Worm (Caenorhabditis elegans) whole organism, L1 larva: Measurements from ENCODE around the gene C16A3.2.

Experiments used
- C16A3.4 ChIP-seq: fragments of 150-350 bp; optimal IDR thresholded peaks from 2 replicates; lab custom pipeline; 2014; ENCODE audit warnings: missing biosample characterization, missing genetic modification characterization
- C34B4.2 ChIP-seq: sonication (generic microtip); optimal IDR thresholded peaks from 2 replicates; lab custom pipeline; 2017; ENCODE audit warnings: mild to moderate bottlenecking, missing genetic modification characterization, missing compliant biosample characterization
- F16B12.6 ChIP-seq: fragments of 150-350 bp; optimal IDR thresholded peaks from 2 replicates; lab custom pipeline; 2014; ENCODE audit warnings: missing biosample characterization, missing genetic modification characterization
- Y116A8C.19 ChIP-seq: sonication (generic microtip); optimal IDR thresholded peaks from 2 replicates; lab custom pipeline; 2016; ENCODE audit warnings: missing compliant biosample characterization, missing genetic modification characterization, borderline replicate concordance
- aha-1 ChIP-seq: fragments of 150-350 bp; optimal IDR thresholded peaks from 2 replicates; lab custom pipeline; 2014; ENCODE audit warnings: missing biosample characterization, missing genetic modification characterization
- aly-2 ChIP-seq: fragments of 150-350 bp; optimal IDR thresholded peaks from 2 replicates; lab custom pipeline; 2014; ENCODE audit warnings: missing biosample characterization, missing genetic modification characterization
- blmp-1 ChIP-seq: fragments of 150-350 bp; optimal IDR thresholded peaks from 2 replicates; lab custom pipeline; 2014; ENCODE audit warnings: missing biosample characterization, missing genetic modification characterization
- ceh-82 ChIP-seq, 3 experiments: fragments of 150-350 bp in 1 of 3; sonication (generic microtip) in 2 of 3; optimal IDR thresholded peaks; 2 replicates each; lab custom pipeline; 2014 to 2017; ENCODE audit warnings: missing biosample characterization in 3 of 3, missing genetic modification characterization in 3 of 3
- ceh-88 ChIP-seq: fragments of 200-800 bp; sonication (Bioruptor generic); IDR thresholded peaks from 2 replicates; pipeline ENCODE4 v1.3.6; 2022; ENCODE audit warnings: missing genetic modification characterization, missing compliant biosample characterization
- efl-1 ChIP-seq, 4 experiments: fragments of 150-350 bp; optimal IDR thresholded peaks in 3 of 4; peaks in 1 of 4; 1 replicate in 1 of 4; 2 replicates in 3 of 4; lab custom pipeline; 2014; ENCODE audit warnings: missing biosample characterization in 2 of 4, missing genetic modification characterization in 2 of 4, missing genetic modification reagents in 2 of 4
- egl-13 ChIP-seq: sonication (generic microtip); optimal IDR thresholded peaks from 2 replicates; lab custom pipeline; 2016; ENCODE audit warnings: missing genotype, missing genetic modification reagents, missing genetic modification characterization, missing compliant biosample characterization
- egl-27 ChIP-seq, 2 experiments: fragments of 150-350 bp in 1 of 2; sonication (generic microtip); optimal IDR thresholded peaks; 3 replicates each; lab custom pipeline; 2017 to 2018; ENCODE audit warnings: missing biosample characterization in 2 of 2, missing genetic modification characterization in 2 of 2, missing genetic modification reagents in 2 of 2
- elt-3 ChIP-seq, 6 experiments: fragments of 150-350 bp in 1 of 6; sonication (generic microtip); optimal IDR thresholded peaks; 2 replicates each; lab custom pipeline; 2017 to 2018; ENCODE audit warnings: missing biosample characterization in 6 of 6, missing genetic modification characterization in 6 of 6, inconsistent platforms in 1 of 6
- ets-5 ChIP-seq: fragments of 200-800 bp; sonication (Bioruptor generic); IDR thresholded peaks from 2 replicates; pipeline ENCODE4 v1.3.6; 2022; ENCODE audit warnings: missing genetic modification characterization, missing compliant biosample characterization
- fkh-10 ChIP-seq: sonication (generic microtip); optimal IDR thresholded peaks from 2 replicates; lab custom pipeline; 2017; ENCODE audit warnings: missing biosample characterization, missing genetic modification reagents, missing genetic modification characterization
- fkh-4 ChIP-seq: sonication (generic microtip); optimal IDR thresholded peaks from 2 replicates; lab custom pipeline; 2016; ENCODE audit warnings: missing compliant biosample characterization, missing genetic modification characterization, borderline replicate concordance
- grh-1 ChIP-seq: fragments of 200-800 bp; sonication (Bioruptor generic); IDR thresholded peaks from 2 replicates; pipeline ENCODE4 v1.3.6; 2022; ENCODE audit warnings: missing genetic modification reagents, missing genetic modification characterization, missing compliant biosample characterization
- hlh-17 ChIP-seq: fragments of 200-800 bp; sonication (Bioruptor generic); optimal IDR thresholded peaks from 2 replicates; lab custom pipeline; 2018; ENCODE audit warnings: missing genetic modification characterization, mild to moderate bottlenecking, missing compliant biosample characterization, moderate library complexity, borderline replicate concordance
- isw-1 ChIP-seq: fragments of 200-800 bp; sonication (Bioruptor generic); IDR thresholded peaks from 2 replicates; pipeline ENCODE4 v1.3.6; 2022; ENCODE audit warnings: missing genetic modification characterization, missing compliant biosample characterization
- lin-13 ChIP-seq: fragments of 150-350 bp; optimal IDR thresholded peaks from 2 replicates; lab custom pipeline; 2014; ENCODE audit warnings: missing biosample characterization, missing genetic modification reagents, missing genetic modification characterization
- lin-14 ChIP-seq: fragments of 200-800 bp; sonication (Bioruptor generic); optimal IDR thresholded peaks from 2 replicates; lab custom pipeline; 2018; ENCODE audit warnings: mild to moderate bottlenecking, missing genetic modification characterization, moderate library complexity, missing compliant biosample characterization
- lin-15B ChIP-seq: fragments of 150-350 bp; sonication (generic microtip); optimal IDR thresholded peaks from 3 replicates; lab custom pipeline; 2014; ENCODE audit warnings: missing biosample characterization, missing genetic modification characterization
- lin-39 ChIP-seq: fragments of 150-350 bp; optimal IDR thresholded peaks from 2 replicates; lab custom pipeline; 2014; ENCODE audit warnings: missing biosample characterization, missing genetic modification reagents, missing genetic modification characterization
- lsy-2 ChIP-seq, 2 experiments: fragments of 150-350 bp; optimal IDR thresholded peaks; 2 replicates each; lab custom pipeline; 2014; ENCODE audit warnings: missing biosample characterization in 2 of 2, missing genetic modification characterization in 2 of 2
- mdl-1 ChIP-seq, 2 experiments: fragments of 150-350 bp; optimal IDR thresholded peaks; 2 replicates each; lab custom pipeline; 2014 to 2017; ENCODE audit warnings: missing biosample characterization in 2 of 2, missing genetic modification characterization in 2 of 2, inconsistent platforms in 1 of 2
- nhr-11 ChIP-seq: fragments of 150-350 bp; optimal IDR thresholded peaks from 2 replicates; lab custom pipeline; 2014; ENCODE audit warnings: missing biosample characterization, missing genetic modification characterization
- nhr-19 ChIP-seq: fragments of 200-800 bp; sonication (Bioruptor generic); conservative IDR thresholded peaks from 2 replicates; pipeline ENCODE4 v1.3.6; 2022; ENCODE audit warnings: missing genetic modification characterization, missing compliant biosample characterization
- nhr-47 ChIP-seq: sonication (generic microtip); optimal IDR thresholded peaks from 2 replicates; lab custom pipeline; 2016; ENCODE audit warnings: mild to moderate bottlenecking, missing genetic modification characterization, moderate library complexity, missing compliant biosample characterization
- nhr-71 ChIP-seq: sonication (generic microtip); optimal IDR thresholded peaks from 2 replicates; lab custom pipeline; 2016; ENCODE audit warnings: mild to moderate bottlenecking, missing genetic modification characterization, moderate library complexity, missing compliant biosample characterization
- nhr-76 ChIP-seq: sonication (generic microtip); optimal IDR thresholded peaks from 2 replicates; lab custom pipeline; 2017; ENCODE audit warnings: missing biosample characterization, missing genetic modification characterization
- nhr-77 ChIP-seq: fragments of 150-350 bp; optimal IDR thresholded peaks from 2 replicates; lab custom pipeline; 2014; ENCODE audit warnings: missing biosample characterization, missing genetic modification characterization
- nhr-85 ChIP-seq: sonication (generic microtip); peaks from one replicate; lab custom pipeline; 2016; ENCODE audit warnings: missing genetic modification characterization, inconsistent platforms, missing compliant biosample characterization
- pag-3 ChIP-seq: sonication (generic microtip); optimal IDR thresholded peaks from 2 replicates; lab custom pipeline; 2017; ENCODE audit warnings: missing genetic modification characterization, mild to moderate bottlenecking, missing compliant biosample characterization, antibody characterized with exemption, borderline replicate concordance; ENCODE audit not compliant: insufficient read depth
- pax-3 ChIP-seq: fragments of 200-800 bp; sonication (Bioruptor generic); optimal IDR thresholded peaks from 2 replicates; lab custom pipeline; 2018; ENCODE audit warnings: mild to moderate bottlenecking, missing genetic modification characterization, moderate library complexity, missing compliant biosample characterization
- pqm-1 ChIP-seq: sonication (generic microtip); optimal IDR thresholded peaks from 3 replicates; lab custom pipeline; 2017; ENCODE audit warnings: missing biosample characterization, missing genetic modification characterization
- rnt-1 ChIP-seq: sonication (generic microtip); optimal IDR thresholded peaks from 2 replicates; lab custom pipeline; 2016; ENCODE audit warnings: mild to moderate bottlenecking, missing genetic modification characterization, moderate library complexity, missing compliant biosample characterization
- skn-1 ChIP-seq: fragments of 150-350 bp; optimal IDR thresholded peaks from 2 replicates; lab custom pipeline; 2014; ENCODE audit warnings: missing biosample characterization, missing genetic modification characterization
- snpc-4 ChIP-seq: fragments of 150-350 bp; optimal IDR thresholded peaks from 2 replicates; lab custom pipeline; 2014; ENCODE audit warnings: missing biosample characterization, missing genetic modification characterization
- snu-23 ChIP-seq: sonication (generic microtip); optimal IDR thresholded peaks from 2 replicates; lab custom pipeline; 2016; ENCODE audit warnings: missing genetic modification characterization, missing compliant biosample characterization
- tbx-2 ChIP-seq: sonication (generic microtip); optimal IDR thresholded peaks from 2 replicates; lab custom pipeline; 2016; ENCODE audit warnings: missing genetic modification characterization, missing compliant biosample characterization
- unc-62 ChIP-seq: fragments of 150-350 bp; optimal IDR thresholded peaks from 2 replicates; lab custom pipeline; 2014; ENCODE audit warnings: missing biosample characterization, missing genetic modification reagents, missing genetic modification characterization
- xbp-1 ChIP-seq: sonication (generic microtip); optimal IDR thresholded peaks from 2 replicates; lab custom pipeline; 2016; ENCODE audit warnings: missing genetic modification characterization, missing compliant biosample characterization
- zag-1 ChIP-seq: fragments of 150-350 bp; optimal IDR thresholded peaks from 2 replicates; lab custom pipeline; 2014; ENCODE audit warnings: missing biosample characterization, missing genetic modification characterization
- ztf-4 ChIP-seq: fragments of 150-350 bp; optimal IDR thresholded peaks from 2 replicates; lab custom pipeline; 2014; ENCODE audit warnings: missing biosample characterization, missing genetic modification characterization

Gene C16A3.2

DNA sequence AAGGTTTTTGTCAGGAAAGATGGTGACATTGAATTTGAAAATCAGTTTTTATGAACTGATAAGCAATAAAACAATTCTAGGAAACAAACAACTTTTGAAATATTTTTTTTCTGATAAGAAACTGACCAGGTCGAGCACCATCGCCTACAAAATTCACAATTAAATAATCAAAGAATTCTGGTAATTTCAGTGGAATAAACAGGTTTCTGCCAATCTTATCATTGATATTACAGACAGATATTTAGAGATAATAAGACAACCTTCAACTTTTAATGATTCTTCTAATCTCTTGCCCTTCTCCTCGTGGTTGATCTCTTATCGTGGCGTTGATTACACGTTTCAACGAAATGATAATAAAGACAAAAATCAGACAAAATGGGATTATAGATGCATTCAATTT is 6.7 kb downstream of the C16A3.2 start (continued):
- peak; percentile 50; the same call in 1 of the 2 replicates for TF ChIP-seq grh-1
- TF ChIP-seq tbx-2 = no peak
- TF ChIP-seq skn-1 = no peak
- TF ChIP-seq snpc-4 (tag; lab: Kevin White, UChicago) = no peak
- TF ChIP-seq Y116A8C.19 (tag; lab: Kevin White, UChicago) = no peak
- no peak for TF ChIP-seq ztf-4 (tag; lab: Kevin White, UChicago)
- peak; percentile 47 for TF ChIP-seq nhr-71 (tag; lab: Kevin White, UChicago)
- TF ChIP-seq C16A3.4 = no peak
- TF ChIP-seq nhr-11 = no peak
- no peak for TF ChIP-seq mdl-1 (tag; optimal IDR thresholded peaks at IDR 0.05; lab: Kevin White, UChicago)
- no peak for TF ChIP-seq nhr-76 (tag; lab: Kevin White, UChicago)
- TF ChIP-seq ets-5 (GFP tag; lab: Robert Waterston, UW) = no peak
- TF ChIP-seq lin-15B (tag; lab: Kevin White, UChicago) = no peak
- TF ChIP-seq F16B12.6 (tag; lab: Kevin White, UChicago) = no peak
- no peak for TF ChIP-seq C34B4.2 (tag; lab: Kevin White, UChicago)
- TF ChIP-seq elt-3 (tag; optimal IDR thresholded peaks at IDR 0.05; lab: Kevin White, UChicago) = peak; percentile 79 to 99 (median 89)
- TF ChIP-seq pax-3 (tag; lab: Kevin White, UChicago) = no peak
- no peak for TF ChIP-seq nhr-77 (tag; lab: Kevin White, UChicago)
- TF ChIP-seq ceh-82 (tag; optimal IDR thresholded peaks at IDR 0.05; lab: Kevin White, UChicago) = no peak
- no peak for TF ChIP-seq isw-1 (GFP tag; lab: Robert Waterston, UW)
- TF ChIP-seq unc-62 = no peak
- no peak for TF ChIP-seq aly-2
- peak; percentile 37 for TF ChIP-seq nhr-85

- TF ChIP-seq egl-27 (tag; optimal IDR thresholded peaks at IDR 0.05; lab: Kevin White, UChicago) (no peak), ceh-88 (GFP tag; lab: Robert Waterston, UW) (no peak), hlh-17 (GFP tag; lab: Kevin White, UChicago) (no peak), isw-1 (GFP tag; lab: Robert Waterston, UW) (no peak), lin-14 (peak; percentile 57), pag-3 (tag; lab: Kevin White, UChicago) (no peak), nhr-71 (tag; lab: Kevin White, UChicago) (peak; percentile 89), snu-23 (GFP tag; lab: Kevin White, UChicago) (peak; percentile 40), efl-1 (optimal IDR thresholded peaks at IDR 0.05; lab: Kevin White, UChicago) (peak in 1 of 2 experiments; percentile 15), efl-1 (GFP tag; optimal IDR thresholded peaks at IDR 0.05 in 1 of 2; lab: Kevin White, UChicago) (no peak), C16A3.4 (no peak), lin-39 (tag; lab: Kevin White, UChicago) (peak; percentile 54), blmp-1 (tag; lab: Kevin White, UChicago) (no peak), elt-3 (tag; optimal IDR thresholded peaks at IDR 0.05; lab: Kevin White, UChicago) (no peak), rnt-1 (tag; lab: Kevin White, UChicago) (peak; percentile 69), nhr-19 (GFP tag; lab: Robert Waterston, UW) (peak; percentile 65), lsy-2 (tag; optimal IDR thresholded peaks at IDR 0.05; lab: Kevin White, UChicago) (peak; percentile 29 to 40), fkh-4 (no peak), aha-1 (no peak), xbp-1 (peak; percentile 13), tbx-2 (peak; percentile 16), lin-13 (GFP tag; lab: Kevin White, UChicago) (no peak), egl-13 (no peak)
Observed at ce11 chrIII:6398124-6398523, 8.5 kb downstream of the C16A3.2 start.

DNA sequence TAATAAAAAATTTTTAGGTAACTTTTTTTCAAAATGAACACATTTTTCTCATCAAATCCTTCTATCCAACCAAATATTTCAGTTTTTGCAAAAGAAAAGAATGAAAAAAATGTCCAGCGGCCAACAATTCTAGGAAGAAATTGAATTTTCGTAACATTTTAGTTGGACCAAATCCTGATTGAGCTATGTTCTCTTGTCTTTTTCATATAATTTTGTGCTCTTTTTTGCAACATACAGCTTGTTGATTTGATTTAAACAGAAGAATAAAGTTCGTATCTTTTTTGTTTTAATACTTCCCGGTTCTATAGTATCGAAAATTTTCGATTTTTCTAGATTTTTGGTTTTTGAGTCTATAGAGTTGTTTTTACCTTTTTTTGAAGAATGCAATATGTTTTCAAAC is 9.8 kb downstream of the C16A3.2 start:
- TF ChIP-seq fkh-10 (GFP tag; lab: Kevin White, UChicago) (peak; percentile 35), pqm-1 (no peak), lin-14 (peak; percentile 42), zag-1 (tag; lab: Kevin White, UChicago) (peak; percentile 29), nhr-47 (no peak)
